Fruit fly (Drosophila melanogaster) whole organism, adult: Measurements from ENCODE around the gene Obp99a.

Experiments used
- CG11617 ChIP-seq: fragments of 200-800 bp; sonication (Bioruptor generic); optimal IDR thresholded peaks from 2 replicates; lab custom pipeline; 2017; ENCODE audit warnings: mild to moderate bottlenecking, missing biosample characterization, missing genetic modification reagents, missing genetic modification characterization
- CG12768 ChIP-seq: fragments of 200-800 bp; sonication (Bioruptor generic); optimal IDR thresholded peaks from 2 replicates; lab custom pipeline; 2017; ENCODE audit warnings: missing biosample characterization, missing genetic modification characterization, mild to moderate bottlenecking, moderate library complexity, missing genetic modification reagents
- CG14711 ChIP-seq: fragments of 200-800 bp; sonication (Bioruptor generic); optimal IDR thresholded peaks from 2 replicates; lab custom pipeline; 2018; ENCODE audit warnings: missing biosample characterization, mild to moderate bottlenecking, missing genetic modification characterization, moderate library complexity
- CG1620 ChIP-seq: fragments of 200-800 bp; sonication (Bioruptor generic); optimal IDR thresholded peaks from 2 replicates; lab custom pipeline; 2016; ENCODE audit warnings: missing biosample characterization, missing genetic modification characterization
- CG33017 ChIP-seq: fragments of 200-800 bp; sonication (Bioruptor generic); optimal IDR thresholded peaks from 2 replicates; lab custom pipeline; 2018; ENCODE audit warnings: missing biosample characterization, mild to moderate bottlenecking, missing genetic modification characterization, moderate library complexity
- CG5204 ChIP-seq: fragments of 200-800 bp; sonication (Bioruptor generic); optimal IDR thresholded peaks from 2 replicates; lab custom pipeline; 2016; ENCODE audit warnings: missing biosample characterization, missing genetic modification characterization
- CG7045 ChIP-seq: fragments of 200-800 bp; sonication (Bioruptor generic); optimal IDR thresholded peaks from 2 replicates; lab custom pipeline; 2017; ENCODE audit warnings: missing biosample characterization, mild to moderate bottlenecking, missing genetic modification characterization
- CG7101 ChIP-seq: fragments of 200-800 bp; sonication (Bioruptor generic); optimal IDR thresholded peaks from 2 replicates; lab custom pipeline; 2018; ENCODE audit warnings: missing biosample characterization, mild to moderate bottlenecking, missing genetic modification characterization, moderate library complexity
- Clk ChIP-seq: fragments of 200-800 bp; sonication (Bioruptor generic); optimal IDR thresholded peaks from 2 replicates; lab custom pipeline; 2017; ENCODE audit warnings: missing biosample characterization, missing genetic modification characterization
- Crg-1 ChIP-seq: fragments of 200-800 bp; sonication (Bioruptor generic); optimal IDR thresholded peaks from 2 replicates; lab custom pipeline; 2016; ENCODE audit warnings: missing biosample characterization, missing genetic modification characterization
- Hr96 ChIP-seq: fragments of 200-800 bp; sonication (Bioruptor generic); optimal IDR thresholded peaks from 2 replicates; lab custom pipeline; 2016; ENCODE audit warnings: missing biosample characterization, missing genetic modification characterization
- Mnt ChIP-seq: fragments of 200-800 bp; sonication (Bioruptor generic); optimal IDR thresholded peaks from 2 replicates; lab custom pipeline; 2016; ENCODE audit warnings: missing biosample characterization, mild to moderate bottlenecking, missing genetic modification characterization
- bab1 ChIP-seq: fragments of 200-800 bp; sonication (Bioruptor generic); optimal IDR thresholded peaks from 3 replicates; lab custom pipeline; 2019; ENCODE audit warnings: missing biosample characterization, mild to moderate bottlenecking, missing genetic modification characterization, moderate library complexity
- cic ChIP-seq: fragments of 200-800 bp; sonication (Bioruptor generic); optimal IDR thresholded peaks from 2 replicates; lab custom pipeline; 2017; ENCODE audit warnings: missing biosample characterization, mild to moderate bottlenecking, missing genetic modification characterization, moderate library complexity
- cnc ChIP-seq, 2 experiments: fragments of >200 bp; optimal IDR thresholded peaks; 2 replicates each; lab custom pipeline; 2017
- kay ChIP-seq: fragments of 200-800 bp; sonication (Bioruptor generic); peaks from one replicate; lab custom pipeline; 2016; ENCODE audit warnings: missing biosample characterization, missing genetic modification characterization, borderline replicate concordance
- ovo ChIP-seq: fragments of 200-800 bp; sonication (Bioruptor generic); optimal IDR thresholded peaks from 2 replicates; lab custom pipeline; 2016; ENCODE audit warnings: missing biosample characterization, missing genetic modification characterization
- pad ChIP-seq: fragments of 200-800 bp; sonication (Bioruptor generic); optimal IDR thresholded peaks from 3 replicates; lab custom pipeline; 2017; ENCODE audit warnings: missing biosample characterization, missing genetic modification characterization, mild to moderate bottlenecking, moderate library complexity, missing genetic modification reagents
- tj ChIP-seq: fragments of 200-800 bp; sonication (Bioruptor generic); optimal IDR thresholded peaks from 3 replicates; lab custom pipeline; 2017; ENCODE audit warnings: missing biosample characterization, mild to moderate bottlenecking, missing genetic modification characterization, moderate library complexity
- toe ChIP-seq: fragments of 200-800 bp; sonication (Bioruptor generic); optimal IDR thresholded peaks from 2 replicates; lab custom pipeline; 2016; ENCODE audit warnings: missing biosample characterization, missing genetic modification characterization

The Obp99a gene

DNA sequence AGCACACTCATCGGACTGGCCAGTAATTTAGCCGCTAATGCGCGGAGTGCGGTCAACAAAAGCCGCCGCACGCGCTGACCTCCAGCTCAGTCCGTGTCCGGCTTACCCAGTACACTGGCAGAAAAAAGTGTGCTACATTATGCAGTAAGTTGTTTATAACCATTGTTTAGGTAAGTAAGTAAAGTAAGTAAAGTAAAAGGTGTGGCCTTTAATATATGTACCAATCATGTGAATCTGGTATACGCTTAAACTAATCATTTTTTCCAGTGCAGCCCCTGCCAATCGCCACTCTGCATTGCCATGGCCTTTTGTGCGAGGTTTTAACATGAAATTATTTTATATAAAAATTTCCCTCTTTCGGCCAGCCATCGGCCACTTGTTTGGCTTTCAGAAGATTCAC lies 40.0 kb downstream of the Obp99a start:
- TF ChIP-seq CG14711 (tag; lab: Kevin White, UChicago) (no peak), CG1620 (GFP tag; lab: Kevin White, UChicago) (no peak), cic (GFP tag; lab: Kevin White, UChicago) (no peak), CG33017 (no peak), CG5204 (no peak), Mnt (GFP tag; lab: Kevin White, UChicago) (no peak), tj (no peak), bab1 (GFP tag; lab: Kevin White, UChicago) (no peak), toe (GFP tag; lab: Kevin White, UChicago) (no peak)

DNA sequence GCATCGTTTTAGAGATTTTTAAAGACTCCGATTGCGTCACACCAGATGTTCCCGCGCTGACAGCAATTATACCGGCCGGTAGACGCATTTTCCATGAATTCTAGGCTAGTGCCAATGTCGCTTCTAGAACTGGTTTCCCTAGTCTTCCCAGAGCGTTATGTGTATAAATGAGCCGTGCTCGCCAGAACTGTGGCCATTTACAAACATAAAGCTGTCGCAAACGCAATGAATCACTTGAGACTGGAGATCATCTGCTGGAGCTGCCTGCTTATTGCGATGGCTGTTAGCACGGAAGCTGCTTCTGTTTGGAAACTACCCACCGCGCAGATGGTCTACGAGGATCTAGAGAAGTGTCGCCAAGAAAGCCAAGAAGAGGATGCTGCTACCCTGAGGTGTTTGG lies 42.9 kb downstream of the Obp99a start, which contains the start of gene Obp99d:
Obp99d (plus strand) TSS at position 192 of the 400 bp plus-strand sequence.
- no peak for TF ChIP-seq CG5204
- no peak for TF ChIP-seq Hr96 (GFP tag; lab: Kevin White, UChicago)

DNA sequence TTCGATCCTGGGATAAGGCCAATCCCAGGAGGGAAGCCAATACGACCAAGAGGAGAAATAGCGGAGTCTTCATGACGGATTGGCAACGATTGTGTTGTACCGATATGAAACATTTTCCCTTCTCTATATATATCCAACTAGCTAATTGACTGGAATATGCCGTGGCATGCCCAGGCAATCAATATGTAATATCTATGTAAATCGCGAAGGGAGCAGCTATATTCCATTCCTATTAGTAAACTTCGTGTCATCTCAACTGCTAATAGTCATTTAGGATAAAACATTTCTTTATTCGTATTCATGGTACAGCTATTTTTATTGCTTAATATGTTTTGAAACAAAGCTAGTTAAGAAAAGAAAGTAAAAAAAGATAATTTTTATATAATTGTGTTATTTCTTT lies 43.8 kb downstream of the Obp99a start, which contains the start of gene Dup99B:
Dup99B (minus strand) TSS at position 101 of the 400 bp plus-strand sequence.
- TF ChIP-seq CG7101 (tag; lab: Kevin White, UChicago) (no peak), kay (GFP tag; lab: Kevin White, UChicago) (no peak), toe (GFP tag; lab: Kevin White, UChicago) (no peak), Crg-1 (GFP tag; lab: Kevin White, UChicago) (no peak), CG5204 (no peak), CG11617 (GFP tag; lab: Kevin White, UChicago) (no peak), Clk (GFP tag; lab: Kevin White, UChicago) (no peak), cic (GFP tag; lab: Kevin White, UChicago) (no peak), tj (no peak), bab1 (GFP tag; lab: Kevin White, UChicago) (no peak), ovo (no peak), CG7045 (no peak), Hr96 (GFP tag; lab: Kevin White, UChicago) (no peak), CG1620 (GFP tag; lab: Kevin White, UChicago) (no peak), CG12768 (GFP tag; lab: Kevin White, UChicago) (no peak)

DNA sequence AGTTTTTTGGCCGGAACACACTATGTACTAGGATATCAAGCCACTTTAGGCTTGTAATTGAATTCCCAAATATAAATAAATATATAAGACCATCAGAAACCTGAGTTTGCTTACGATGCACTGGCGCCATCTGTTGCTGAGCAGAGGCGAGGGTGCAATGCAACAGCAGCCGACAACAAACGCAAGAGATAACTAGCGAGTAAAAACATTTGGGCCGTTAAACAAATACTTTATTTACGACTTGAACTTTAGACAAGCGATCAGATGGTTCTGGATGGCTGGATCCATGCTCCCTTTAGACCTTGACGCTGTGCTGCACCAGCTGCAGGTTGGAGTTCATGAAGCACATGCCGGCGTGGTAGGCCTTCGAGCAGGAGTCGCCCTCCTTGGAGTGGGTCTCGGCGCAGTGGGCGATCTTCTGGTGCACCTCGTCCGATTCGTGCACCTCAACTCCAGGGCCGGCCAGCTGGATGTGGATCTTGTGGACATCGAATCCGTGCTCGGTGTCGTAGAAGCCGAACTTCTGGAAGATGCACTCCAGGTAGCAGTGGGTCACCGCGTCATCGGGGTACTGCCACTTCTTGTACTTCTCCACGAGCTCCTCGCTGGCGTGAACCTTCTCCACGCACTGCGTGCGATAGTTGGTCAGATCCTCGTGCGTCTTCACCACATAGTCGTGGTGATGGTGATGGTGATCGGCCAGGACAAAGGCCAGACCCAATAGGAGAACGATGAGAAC lies 44.8 kb downstream of the Obp99a start:
- TF ChIP-seq CG12768 (GFP tag; lab: Kevin White, UChicago) (no peak), CG5204 (no peak), Mnt (GFP tag; lab: Kevin White, UChicago) (no peak), cnc (optimal IDR thresholded peaks at IDR 0.05; lab: Kevin White, UChicago) (no peak), CG14711 (tag; lab: Kevin White, UChicago) (no peak), CG7045 (no peak), pad (GFP tag; lab: Kevin White, UChicago) (no peak), CG1620 (GFP tag; lab: Kevin White, UChicago) (no peak), kay (GFP tag; lab: Kevin White, UChicago) (no peak), Clk (GFP tag; lab: Kevin White, UChicago) (no peak), ovo (no peak), CG7101 (tag; lab: Kevin White, UChicago) (no peak), bab1 (GFP tag; lab: Kevin White, UChicago) (no peak), CG33017 (no peak), Hr96 (GFP tag; lab: Kevin White, UChicago) (no peak), CG11617 (GFP tag; lab: Kevin White, UChicago) (no peak), tj (no peak), cic (GFP tag; lab: Kevin White, UChicago) (no peak)

DNA sequence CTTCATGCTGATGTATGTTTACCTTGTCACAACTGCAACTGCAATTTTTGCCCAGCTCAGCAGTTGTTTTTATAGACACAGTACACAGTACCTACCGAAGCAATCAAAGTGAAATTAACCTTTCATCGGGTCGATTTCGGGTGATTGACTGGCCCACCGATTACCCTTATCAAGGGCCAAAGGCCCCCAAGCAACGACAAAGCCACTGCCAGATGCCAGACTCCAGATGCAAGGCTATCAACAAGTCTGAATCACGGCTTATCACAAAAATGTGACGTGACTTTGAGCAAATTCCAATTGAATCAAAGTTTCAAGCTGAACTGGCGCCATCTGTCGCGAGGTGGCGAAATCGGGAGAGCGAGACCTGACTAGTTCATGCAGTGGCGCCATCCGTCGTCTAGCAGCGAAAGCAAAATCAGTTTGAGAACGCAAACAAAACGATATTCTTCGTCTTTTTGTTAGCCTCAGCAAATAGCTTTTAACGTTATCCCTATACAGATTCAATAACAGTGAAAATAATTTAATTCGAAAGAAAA lies 45.4 kb downstream of the Obp99a start, which contains the start of gene Obp99b:
Obp99b (minus strand) TSS at position 115 of the 536 bp plus-strand sequence.
- TF ChIP-seq CG5204 (peak; percentile 25), Crg-1 (GFP tag; lab: Kevin White, UChicago) (no peak), CG7045 (peak; percentile 5), CG1620 (GFP tag; lab: Kevin White, UChicago) (peak; percentile 4), pad (GFP tag; lab: Kevin White, UChicago) (no peak), toe (GFP tag; lab: Kevin White, UChicago) (peak; percentile 38), CG33017 (no peak), CG12768 (GFP tag; lab: Kevin White, UChicago) (no peak), tj (peak; percentile 26), Hr96 (GFP tag; lab: Kevin White, UChicago) (peak; percentile 51), bab1 (GFP tag; lab: Kevin White, UChicago) (peak; percentile 28), Mnt (GFP tag; lab: Kevin White, UChicago) (no peak)

DNA sequence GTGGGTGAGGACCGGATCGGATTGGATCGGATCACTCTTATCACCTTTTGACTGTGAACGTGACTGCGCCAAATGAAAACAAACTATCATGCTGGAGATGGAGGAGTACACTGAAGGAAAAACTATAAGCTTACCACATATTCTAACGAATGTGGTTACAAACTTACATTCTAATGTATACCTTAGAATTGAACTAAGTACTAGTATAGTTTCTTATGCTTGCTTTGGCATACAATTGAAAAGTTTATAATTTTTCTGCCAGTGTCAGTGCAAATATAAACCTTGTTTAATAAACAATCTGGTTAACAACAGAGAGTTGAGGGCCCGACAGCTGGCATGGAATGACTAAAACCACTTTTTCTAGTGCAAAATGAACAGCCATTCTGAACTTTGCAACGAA lies 46.1 kb downstream of the Obp99a start:
- peak; percentile 61 for TF ChIP-seq CG14711 (tag; lab: Kevin White, UChicago)
- peak; percentile 49 for TF ChIP-seq CG7045
- TF ChIP-seq CG33017, result peak; percentile 80
- TF ChIP-seq Clk (GFP tag; lab: Kevin White, UChicago), result peak; percentile 38
- TF ChIP-seq pad (GFP tag; lab: Kevin White, UChicago), result peak; percentile 9
- no peak for TF ChIP-seq bab1 (GFP tag; lab: Kevin White, UChicago)
- TF ChIP-seq Hr96 (GFP tag; lab: Kevin White, UChicago), result peak; percentile 35
- peak; percentile 63 for TF ChIP-seq CG7101 (tag; lab: Kevin White, UChicago)
- TF ChIP-seq kay (GFP tag; lab: Kevin White, UChicago), result no peak
- peak; percentile 57 for TF ChIP-seq CG12768 (GFP tag; lab: Kevin White, UChicago)
- no peak for TF ChIP-seq toe (GFP tag; lab: Kevin White, UChicago)
- peak; percentile 8 for TF ChIP-seq cic (GFP tag; lab: Kevin White, UChicago)
